Worm (Caenorhabditis elegans): ENCODE data around the gene C32D5.7.
A peak's percentile ranks its signal among the peaks of the same experiment; 100 is the strongest.

DNA sequence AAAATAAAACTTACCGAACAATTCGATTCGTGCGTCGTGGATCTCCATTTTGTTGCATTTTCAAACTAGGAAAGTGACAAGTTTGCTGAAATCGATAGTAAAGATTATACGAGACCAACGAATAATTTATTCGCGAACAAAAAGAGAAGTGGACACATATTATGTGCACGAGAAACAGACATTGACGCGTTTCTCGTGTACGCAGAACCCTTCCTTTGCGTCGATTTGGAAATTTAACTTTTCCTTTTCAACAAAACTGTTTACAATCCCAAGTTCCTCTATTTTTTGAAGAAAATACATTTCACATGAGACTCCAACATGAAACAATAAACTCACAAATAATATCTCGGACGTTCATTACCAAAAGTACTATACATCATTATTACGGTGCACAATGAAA lies 21.0 kb upstream of the C32D5.7 start, which contains the start of gene K10B2.4:
- TF ChIP-seq ceh-16 (tag; optimal IDR thresholded peaks at IDR 0.05) (peak; percentile 21), fos-1 (tag; optimal IDR thresholded peaks at IDR 0.05) (peak; percentile 44), elt-3 (tag; optimal IDR thresholded peaks at IDR 0.05) (no peak), ceh-82 (tag; optimal IDR thresholded peaks at IDR 0.05) (no peak), nhr-11 (tag; optimal IDR thresholded peaks at IDR 0.05) (no peak), crh-2 (tag; optimal IDR thresholded peaks at IDR 0.05) (peak; percentile 75), lin-11 (tag; optimal IDR thresholded peaks at IDR 0.05) (no peak), R02D3.7 (tag; optimal IDR thresholded peaks at IDR 0.05) (no peak), lin-13 (GFP tag; optimal IDR thresholded peaks at IDR 0.05) (peak; percentile 65), gmeb-1 (tag; optimal IDR thresholded peaks at IDR 0.05) (peak; percentile 76)

Measured in whole organism, L2 larva.